Fruit fly (Drosophila melanogaster): ENCODE data around the gene Saf6.

Saf6 gene

DNA sequence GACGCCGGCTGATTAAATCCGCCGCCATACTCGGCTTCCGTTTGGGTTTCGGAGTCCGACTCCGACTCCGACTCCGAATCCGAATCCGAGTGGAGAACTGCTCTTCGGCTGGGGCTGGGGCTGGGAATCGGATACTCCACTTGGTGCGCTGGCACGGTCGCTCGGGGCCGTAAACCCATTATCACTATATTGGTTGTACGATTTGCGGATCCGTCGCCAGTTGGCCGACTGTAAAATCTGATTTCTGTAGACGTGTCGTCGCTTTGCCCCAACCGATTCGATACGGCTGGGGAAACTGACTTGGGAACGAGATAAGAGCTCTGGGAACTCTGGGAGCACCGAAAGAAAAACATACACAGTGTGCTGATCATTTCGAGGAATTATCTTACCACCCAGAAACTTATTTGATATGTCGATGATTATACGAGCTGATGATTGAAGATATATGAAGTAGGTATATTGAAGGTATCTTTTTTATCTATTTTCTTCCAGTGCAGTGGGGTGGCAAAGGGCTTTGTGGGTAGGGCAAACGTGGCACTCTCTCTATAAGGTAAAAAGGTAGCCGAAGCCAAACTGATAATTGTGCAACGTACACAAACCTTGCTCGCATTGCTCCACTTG is 42.3 kb upstream of the Saf6 start (continued):
- TF ChIP-seq CG18764 (GFP tag; optimal IDR thresholded peaks at IDR 0.05), result no peak
- TF ChIP-seq CG8290 (GFP tag; optimal IDR thresholded peaks at IDR 0.05), result peak; percentile 30
- peak in 1 of 2 experiments; percentile 57 for TF ChIP-seq CG8290 (tag; optimal IDR thresholded peaks at IDR 0.05)
- TF ChIP-seq CG2116 (GFP tag; optimal IDR thresholded peaks at IDR 0.05), result peak; percentile 7
- TF ChIP-seq CG30020 (tag; optimal IDR thresholded peaks at IDR 0.05), result no peak
- peak in 1 of 3 experiments; percentile 7 for TF ChIP-seq lola (GFP tag; optimal IDR thresholded peaks at IDR 0.05)
- no peak for TF ChIP-seq sc (optimal IDR thresholded peaks at IDR 0.05)
- no peak for TF ChIP-seq sc (GFP tag; optimal IDR thresholded peaks at IDR 0.05)
- no peak for TF ChIP-seq Dref (GFP tag; IDR thresholded peaks at IDR 0.05)
- no peak for TF ChIP-seq CG43689 (GFP tag; IDR thresholded peaks at IDR 0.05)
- no peak for TF ChIP-seq mirr (GFP tag; optimal IDR thresholded peaks at IDR 0.05)
- no peak for TF ChIP-seq Vsx1 (GFP tag; optimal IDR thresholded peaks at IDR 0.05)
- TF ChIP-seq CG10267 (tag; optimal IDR thresholded peaks at IDR 0.05), result peak; percentile 41
- TF ChIP-seq hth (optimal IDR thresholded peaks at IDR 0.05), result no peak
- TF ChIP-seq salm (tag; optimal IDR thresholded peaks at IDR 0.05), result peak; percentile 33
- TF ChIP-seq CG18599 (GFP tag; optimal IDR thresholded peaks at IDR 0.05), result peak; percentile 42
- TF ChIP-seq insv (GFP tag; optimal IDR thresholded peaks at IDR 0.05), result no peak
- 0 out of 2 replicates have a peak, but pooled peaks have one; percentile 12 for TF ChIP-seq ssp (GFP tag; IDR thresholded peaks at IDR 0.05)
- TF ChIP-seq CG16779 (GFP tag; IDR thresholded peaks at IDR 0.05), result no peak
- TF ChIP-seq Ssrp (tag; optimal IDR thresholded peaks at IDR 0.05), result peak; percentile 37
- TF ChIP-seq CG4854 (GFP tag; optimal IDR thresholded peaks at IDR 0.05), result no peak
- peak; percentile 7 for TF ChIP-seq CG34376 (GFP tag; optimal IDR thresholded peaks at IDR 0.05)
- TF ChIP-seq otp (GFP tag; IDR thresholded peaks at IDR 0.05), result peak; percentile 73
- TF ChIP-seq Trl (optimal IDR thresholded peaks at IDR 0.05), result no peak
- TF ChIP-seq Trl (GFP tag; optimal IDR thresholded peaks at IDR 0.05), result peak; percentile 33
- TF ChIP-seq nom (GFP tag; optimal IDR thresholded peaks at IDR 0.05), result no peak
- TF ChIP-seq sna (GFP tag; IDR thresholded peaks at IDR 0.05; ENCODE audit: partially characterized antibody), result no peak
- peak; percentile 59 for TF ChIP-seq ttk (GFP tag; IDR thresholded peaks at IDR 0.05)
- no peak for TF ChIP-seq bbx (GFP tag; IDR thresholded peaks at IDR 0.05; ENCODE audit: partially characterized antibody)
- TF ChIP-seq corto (GFP tag; optimal IDR thresholded peaks at IDR 0.05), result no peak
- TF ChIP-seq kay (GFP tag; optimal IDR thresholded peaks at IDR 0.05), result peak; percentile 13
- TF ChIP-seq CG17328 (GFP tag; IDR thresholded peaks at IDR 0.05), result peak; percentile 70
- TF ChIP-seq CG30431 (GFP tag; optimal IDR thresholded peaks at IDR 0.05), result no peak
- peak; percentile 57 for TF ChIP-seq mam (GFP tag; optimal IDR thresholded peaks at IDR 0.05)
- peak; percentile 54 for TF ChIP-seq B-H1 (GFP tag; IDR thresholded peaks at IDR 0.05)
- TF ChIP-seq Mes4 (GFP tag; optimal IDR thresholded peaks at IDR 0.05), result peak; percentile 21
- no peak for TF ChIP-seq Doc2 (GFP tag; IDR thresholded peaks at IDR 0.05)
- no peak for TF ChIP-seq CG7963 (GFP tag; IDR thresholded peaks at IDR 0.05; ENCODE audit: partially characterized antibody)
- TF ChIP-seq CG17568 (GFP tag; optimal IDR thresholded peaks at IDR 0.05), result no peak
- TF ChIP-seq CG16813 (GFP tag; IDR thresholded peaks at IDR 0.05; ENCODE audit: partially characterized antibody), result no peak
- no peak for TF ChIP-seq CG8359 (GFP tag; optimal IDR thresholded peaks at IDR 0.05; ENCODE audit: borderline replicate concordance)
- peak; percentile 27 for TF ChIP-seq HLH54F (GFP tag; optimal IDR thresholded peaks at IDR 0.05)
- TF ChIP-seq CG12236 (GFP tag; optimal IDR thresholded peaks at IDR 0.05), result no peak
- TF ChIP-seq her (GFP tag; optimal IDR thresholded peaks at IDR 0.05), result peak; percentile 33
- TF ChIP-seq CG13424 (tag; optimal IDR thresholded peaks at IDR 0.05), result peak; percentile 53
- TF ChIP-seq CG8281 (tag; optimal IDR thresholded peaks at IDR 0.05), result no peak
- no peak for TF ChIP-seq sim (GFP tag; IDR thresholded peaks at IDR 0.05)
- TF ChIP-seq CG15601 (tag; optimal IDR thresholded peaks at IDR 0.05), result peak; percentile 20
- TF ChIP-seq Rfx (GFP tag; IDR thresholded peaks at IDR 0.05), result peak; percentile 51
- no peak for TF ChIP-seq CG3163 (GFP tag; optimal IDR thresholded peaks at IDR 0.05)
- no peak for TF ChIP-seq CG18476 (GFP tag; optimal IDR thresholded peaks at IDR 0.05)
